Fruit fly (Drosophila melanogaster) whole organism: ENCODE measurements around the gene NTPase.
A peak's percentile ranks its signal among the peaks of the same experiment; 100 is the strongest.

Experiments used
- CG8478 ChIP-seq: fragments of >200 bp; optimal IDR thresholded peaks from 2 replicates; lab custom pipeline; 2018; ENCODE audit warnings: inconsistent platforms
- Dll ChIP-seq: fragments of >200 bp; optimal IDR thresholded peaks from 2 replicates; lab custom pipeline; 2017
- EcR ChIP-seq, 2 experiments: fragments of >200 bp; optimal IDR thresholded peaks; 2 replicates each; lab custom pipeline; 2017; ENCODE audit warnings: missing biosample characterization in 2 of 2, missing genetic modification characterization in 2 of 2, missing genetic modification reagents in 2 of 2
- pan ChIP-seq: fragments of >200 bp; optimal IDR thresholded peaks from 2 replicates; lab custom pipeline; 2017
- psq ChIP-seq: fragments of >200 bp; optimal IDR thresholded peaks from 2 replicates; lab custom pipeline; 2017
- usp ChIP-seq: fragments of >200 bp; optimal IDR thresholded peaks from 2 replicates; lab custom pipeline; 2017; ENCODE audit warnings: missing biosample characterization, missing genetic modification characterization, mixed read lengths

The NTPase gene

DNA sequence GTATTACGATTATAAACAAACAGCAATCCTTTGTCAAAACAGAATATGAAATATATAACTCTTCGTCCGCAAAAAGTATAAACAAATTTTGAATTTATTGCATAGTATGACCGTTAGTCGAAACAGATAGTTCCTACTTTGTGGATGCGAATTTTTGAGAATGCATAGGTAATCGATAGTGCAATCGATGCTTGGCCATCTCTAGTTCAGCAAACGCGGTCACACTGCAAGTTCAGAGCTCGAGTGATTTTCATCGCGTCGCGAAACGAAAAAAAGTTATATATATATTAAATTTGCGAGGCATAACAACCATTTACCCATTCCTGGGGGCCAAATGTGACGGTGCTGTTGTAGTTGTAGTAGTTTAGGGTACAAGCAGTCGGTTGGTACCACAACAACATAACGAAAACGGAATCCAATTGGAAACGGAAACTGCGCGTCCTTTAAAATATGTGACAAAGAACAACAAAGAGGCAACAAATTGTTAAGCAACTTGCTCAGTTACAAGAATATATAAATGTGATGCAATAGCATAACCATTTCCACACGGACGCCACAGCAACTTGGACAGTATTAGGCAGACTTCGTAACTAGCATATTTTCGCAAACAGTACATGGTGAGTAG lies 28.6 kb downstream of the NTPase start, which contains the start of gene CG2991:
TSS of gene CG2991 (plus strand) at position 205 of the 625 bp plus-strand sequence.
- TF ChIP-seq Dll (lab: Kevin White, UChicago) = no peak
- peak; percentile 18 for TF ChIP-seq pan (lab: Kevin White, UChicago)
- TF ChIP-seq EcR (GFP tag; optimal IDR thresholded peaks at IDR 0.05; lab: Kevin White, UChicago) = no peak

- TF ChIP-seq psq (lab: Kevin White, UChicago) (no peak), Dll (lab: Kevin White, UChicago) (no peak), CG8478 (lab: Kevin White, UChicago) (no peak), usp (GFP tag; lab: Kevin White, UChicago) (no peak)
These were observed 29.7 kb downstream of the NTPase start, which contains the start of the genes CG3104 and RpS21 for dm6 chr2L:2855773-2856615. Gene CG3104 (minus strand): TSS chr2L:2855778. Gene RpS21 (plus strand): TSS chr2L:2856070.

- no peak for TF ChIP-seq pan (lab: Kevin White, UChicago)
- no peak for TF ChIP-seq Dll (lab: Kevin White, UChicago)
- no peak for TF ChIP-seq CG8478 (lab: Kevin White, UChicago)
These were observed 30.4 kb downstream of the NTPase start for dm6 chr2L:2855204-2855768.

dm6 chr2L:2851589-2851988 lies 34.1 kb downstream of the NTPase start:
- TF ChIP-seq CG8478 (lab: Kevin White, UChicago) (no peak), pan (lab: Kevin White, UChicago) (no peak), psq (lab: Kevin White, UChicago) (no peak), EcR (GFP tag; optimal IDR thresholded peaks at IDR 0.05; lab: Kevin White, UChicago) (no peak), Dll (lab: Kevin White, UChicago) (no peak), usp (GFP tag; lab: Kevin White, UChicago) (no peak)

DNA sequence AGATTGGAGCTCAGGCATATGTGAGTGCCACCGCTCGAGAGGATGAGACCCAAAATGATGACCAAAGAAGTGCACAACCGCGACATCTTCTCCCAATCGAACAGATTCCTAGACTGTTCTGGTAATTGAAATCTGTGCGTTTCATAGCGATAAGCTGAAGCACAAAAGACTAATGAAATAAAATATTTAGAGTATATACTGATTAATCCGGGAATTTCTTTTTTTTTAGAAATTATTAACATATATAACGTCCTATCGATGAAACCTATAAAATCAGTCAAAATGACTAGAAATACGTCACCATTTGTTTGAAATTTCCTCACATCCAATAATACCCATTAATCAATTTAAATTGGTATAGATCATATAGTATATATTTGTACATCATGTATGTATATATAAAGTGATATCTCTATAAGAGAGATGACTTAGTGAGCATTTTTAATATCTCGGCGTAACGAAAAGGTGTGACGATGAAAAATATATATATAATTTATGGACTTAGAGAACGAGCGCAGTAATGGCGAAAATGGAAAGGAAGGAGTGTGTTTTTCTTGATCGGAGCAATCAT lies 38.5 kb downstream of the NTPase start, which contains the start of the genes CG3117 and CG2983:
TSS of gene CG3117 (minus strand) at position 101 of the 571 bp plus-strand sequence.
TSS of gene CG2983 (plus strand) at position 521 of the 571 bp plus-strand sequence.
- TF ChIP-seq Dll (lab: Kevin White, UChicago) (no peak), CG8478 (lab: Kevin White, UChicago) (no peak), psq (lab: Kevin White, UChicago) (no peak), usp (GFP tag; lab: Kevin White, UChicago) (no peak), pan (lab: Kevin White, UChicago) (no peak), EcR (GFP tag; optimal IDR thresholded peaks at IDR 0.05; lab: Kevin White, UChicago) (no peak)

dm6 chr2L:2845634-2846033 lies 40.0 kb downstream of the NTPase start, which contains the start of gene CG18557:
Gene CG18557 (minus strand): TSS chr2L:2845734.
- TF ChIP-seq CG8478 (lab: Kevin White, UChicago) (no peak), usp (GFP tag; lab: Kevin White, UChicago) (no peak), Dll (lab: Kevin White, UChicago) (no peak), pan (lab: Kevin White, UChicago) (no peak), psq (lab: Kevin White, UChicago) (no peak), EcR (GFP tag; optimal IDR thresholded peaks at IDR 0.05; lab: Kevin White, UChicago) (no peak)

DNA sequence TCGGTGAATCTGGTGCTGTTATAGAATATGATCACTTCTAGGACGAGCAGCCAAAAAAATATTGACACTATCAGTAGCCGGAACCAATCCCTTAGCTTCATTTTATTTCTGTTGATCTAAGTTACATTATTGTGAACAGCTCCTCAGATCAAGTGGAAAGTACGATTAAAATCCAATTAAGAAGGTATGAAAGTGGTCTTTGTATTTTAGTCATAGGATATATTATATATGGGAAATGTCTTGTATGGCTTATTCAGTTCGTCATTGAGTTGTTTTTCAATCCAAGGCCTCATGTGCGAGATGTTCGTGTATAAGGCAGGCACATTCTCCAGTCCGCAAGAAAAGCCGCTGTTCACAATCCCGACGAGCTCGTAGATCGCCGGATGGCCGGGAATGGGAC lies 41.2 kb downstream of the NTPase start, which contains the start of gene CG18558:
TSS of gene CG18558 (minus strand) at position 101 of the 400 bp plus-strand sequence.
- no peak for TF ChIP-seq CG8478 (lab: Kevin White, UChicago)
- TF ChIP-seq psq (lab: Kevin White, UChicago) = no peak
- no peak for TF ChIP-seq Dll (lab: Kevin White, UChicago)
- TF ChIP-seq pan (lab: Kevin White, UChicago) = no peak
- no peak for TF ChIP-seq usp (GFP tag; lab: Kevin White, UChicago)
- no peak for TF ChIP-seq EcR (GFP tag; optimal IDR thresholded peaks at IDR 0.05; lab: Kevin White, UChicago)

- TF ChIP-seq usp (GFP tag; lab: Kevin White, UChicago) = no peak
- no peak for TF ChIP-seq Dll (lab: Kevin White, UChicago)
- no peak for TF ChIP-seq CG8478 (lab: Kevin White, UChicago)
- no peak for TF ChIP-seq pan (lab: Kevin White, UChicago)
- no peak for TF ChIP-seq psq (lab: Kevin White, UChicago)
- TF ChIP-seq EcR (GFP tag; optimal IDR thresholded peaks at IDR 0.05; lab: Kevin White, UChicago) = no peak
These were observed 45.3 kb downstream of the NTPase start for dm6 chr2L:2840311-2840710.

DNA sequence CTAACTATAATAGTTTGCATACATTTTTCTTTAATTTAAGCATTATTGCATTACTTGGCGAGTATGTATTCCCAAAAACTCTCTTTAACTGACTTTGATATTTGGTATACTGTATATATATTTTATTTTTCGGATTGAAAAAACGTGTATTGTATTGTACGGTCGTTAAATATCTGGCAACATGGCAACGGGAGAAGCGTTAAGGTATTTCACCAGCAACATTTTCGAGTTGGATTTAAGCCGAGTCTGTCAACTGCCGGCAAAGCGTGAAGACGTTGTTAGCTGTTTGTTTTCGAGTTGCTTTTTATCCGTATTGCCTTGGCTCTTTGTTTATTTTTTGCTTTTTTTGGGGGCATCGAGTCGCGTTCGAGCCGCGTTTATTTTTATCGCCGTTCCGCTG lies 45.8 kb downstream of the NTPase start, which contains the start of gene CG2975:
TSS of gene CG2975 (plus strand) at position 275 of the 400 bp plus-strand sequence.
- TF ChIP-seq pan (lab: Kevin White, UChicago) (no peak), EcR (GFP tag; optimal IDR thresholded peaks at IDR 0.05; lab: Kevin White, UChicago) (no peak), psq (lab: Kevin White, UChicago) (no peak)

- no peak for TF ChIP-seq EcR (GFP tag; optimal IDR thresholded peaks at IDR 0.05; lab: Kevin White, UChicago)
- TF ChIP-seq usp (GFP tag; lab: Kevin White, UChicago) = no peak
- no peak for TF ChIP-seq Dll (lab: Kevin White, UChicago)
- TF ChIP-seq CG8478 (lab: Kevin White, UChicago) = no peak
- no peak for TF ChIP-seq pan (lab: Kevin White, UChicago)
- no peak for TF ChIP-seq psq (lab: Kevin White, UChicago)
These were observed 47.7 kb downstream of the NTPase start, which contains the start of the genes CG3119 and Cpr23B for dm6 chr2L:2837742-2838461. Gene CG3119 (minus strand): TSS chr2L:2837833. Gene Cpr23B (plus strand): TSS chr2L:2838411.
